Worm (Caenorhabditis elegans) whole organism, midembryonic: Measurements from ENCODE around the gene T20B12.5.

ENCODE experiments used
- T22C8.4 ChIP-seq: fragments of 200-800 bp; sonication (Bioruptor generic); IDR thresholded peaks from 2 replicates; pipeline ENCODE4 v1.3.6; 2022; ENCODE audit warnings: missing genetic modification characterization, missing compliant biosample characterization
- cog-1 ChIP-seq: sonication (generic microtip); optimal IDR thresholded peaks from 2 replicates; lab custom pipeline; 2016; ENCODE audit warnings: missing genetic modification characterization, missing compliant biosample characterization
- flt-1 ChIP-seq: fragments of 200-800 bp; sonication (Bioruptor generic); IDR thresholded peaks from 2 replicates; pipeline ENCODE4 v1.3.6; 2022; ENCODE audit warnings: missing genetic modification characterization, missing compliant biosample characterization
- klf-2 ChIP-seq: fragments of 200-800 bp; sonication (Bioruptor generic); conservative IDR thresholded peaks from 2 replicates; pipeline ENCODE4 v1.3.6; 2022; ENCODE audit warnings: missing genetic modification reagents, missing genetic modification characterization, missing compliant biosample characterization
- med-1 ChIP-seq: sonication (generic microtip); optimal IDR thresholded peaks from 2 replicates; lab custom pipeline; 2017; ENCODE audit warnings: missing genetic modification characterization, mild to moderate bottlenecking, missing compliant biosample characterization, antibody characterized with exemption, missing genetic modification reagents; ENCODE audit not compliant: insufficient read depth
- ref-1 ChIP-seq: fragments of 200-800 bp; sonication (Bioruptor generic); conservative IDR thresholded peaks from 2 replicates; pipeline ENCODE4 v1.3.6; 2022; ENCODE audit warnings: missing genetic modification reagents, missing genetic modification characterization, missing compliant biosample characterization
- tab-1 ChIP-seq: fragments of 200-800 bp; sonication (Bioruptor generic); IDR thresholded peaks from 2 replicates; pipeline ENCODE4 v1.3.6; 2022; ENCODE audit warnings: missing genetic modification characterization, missing compliant biosample characterization
- ztf-23 ChIP-seq: fragments of 200-800 bp; sonication (Bioruptor generic); IDR thresholded peaks from 2 replicates; pipeline ENCODE4 v1.3.6; 2022; ENCODE audit warnings: missing genetic modification reagents, missing genetic modification characterization, missing compliant biosample characterization
- ztf-29 ChIP-seq: fragments of 200-800 bp; sonication (Bioruptor generic); IDR thresholded peaks from 2 replicates; pipeline ENCODE4 v1.3.6; 2022; ENCODE audit warnings: missing genetic modification reagents, missing genetic modification characterization, missing compliant biosample characterization

Gene T20B12.5

DNA sequence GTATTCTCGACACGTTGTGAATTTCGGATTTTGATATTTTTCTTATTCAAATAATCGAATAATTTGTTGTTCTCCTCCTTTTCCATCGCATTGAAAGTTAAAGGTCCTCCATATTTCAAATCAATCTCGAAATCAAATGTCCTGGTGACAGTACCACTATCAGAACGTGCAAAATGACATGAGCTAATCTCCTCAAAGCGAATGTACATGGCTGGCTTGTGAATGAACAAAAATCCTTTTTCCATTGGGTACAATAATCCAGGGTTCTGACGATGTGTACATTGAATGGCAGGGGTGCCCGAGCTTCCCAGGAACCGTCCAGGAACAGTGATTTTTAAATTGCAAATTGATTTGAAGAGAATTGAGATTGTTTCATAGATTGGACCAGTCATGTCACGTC lies 13.2 kb upstream of the T20B12.5 start:
- TF ChIP-seq flt-1 (no peak), med-1 (GFP tag; lab: Kevin White, UChicago) (no peak), ztf-29 (GFP tag; lab: Robert Waterston, UW) (no peak), ref-1 (GFP tag; lab: Robert Waterston, UW) (no peak), cog-1 (tag; lab: Kevin White, UChicago) (no peak), tab-1 (GFP tag; lab: Robert Waterston, UW) (no peak), T22C8.4 (GFP tag; lab: Robert Waterston, UW) (no peak), klf-2 (no peak), ztf-23 (GFP tag; lab: Robert Waterston, UW) (no peak)

DNA sequence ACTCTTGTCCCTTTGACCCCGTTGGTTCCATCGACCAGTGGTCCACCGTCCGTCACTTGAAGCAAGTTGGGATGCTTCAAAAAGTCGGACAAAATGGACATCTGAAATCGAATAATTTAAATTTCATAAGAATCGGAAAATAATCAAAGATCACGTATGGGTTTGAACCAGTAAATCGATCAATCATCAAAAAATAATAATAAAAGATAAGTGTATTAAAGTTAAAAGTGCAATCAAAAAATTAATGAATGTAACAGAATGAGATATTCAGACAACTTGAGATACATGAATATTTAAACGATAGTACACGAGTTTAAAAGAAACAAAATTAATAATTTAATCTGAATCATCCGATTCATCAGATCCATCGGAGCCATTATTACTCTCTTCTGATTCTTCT lies 12.0 kb upstream of the T20B12.5 start, which contains the start of gene T20B12.7:
TSS of gene T20B12.7 (minus strand) at position 101 of the 400 bp plus-strand sequence.
- TF ChIP-seq tab-1 (GFP tag; lab: Robert Waterston, UW): no peak
- TF ChIP-seq ref-1 (GFP tag; lab: Robert Waterston, UW): no peak
- no peak for TF ChIP-seq ztf-29 (GFP tag; lab: Robert Waterston, UW)
- TF ChIP-seq flt-1: no peak
- no peak for TF ChIP-seq ztf-23 (GFP tag; lab: Robert Waterston, UW)
- no peak for TF ChIP-seq cog-1 (tag; lab: Kevin White, UChicago)
- TF ChIP-seq T22C8.4 (GFP tag; lab: Robert Waterston, UW): no peak
- no peak for TF ChIP-seq med-1 (GFP tag; lab: Kevin White, UChicago)
- no peak for TF ChIP-seq klf-2

DNA sequence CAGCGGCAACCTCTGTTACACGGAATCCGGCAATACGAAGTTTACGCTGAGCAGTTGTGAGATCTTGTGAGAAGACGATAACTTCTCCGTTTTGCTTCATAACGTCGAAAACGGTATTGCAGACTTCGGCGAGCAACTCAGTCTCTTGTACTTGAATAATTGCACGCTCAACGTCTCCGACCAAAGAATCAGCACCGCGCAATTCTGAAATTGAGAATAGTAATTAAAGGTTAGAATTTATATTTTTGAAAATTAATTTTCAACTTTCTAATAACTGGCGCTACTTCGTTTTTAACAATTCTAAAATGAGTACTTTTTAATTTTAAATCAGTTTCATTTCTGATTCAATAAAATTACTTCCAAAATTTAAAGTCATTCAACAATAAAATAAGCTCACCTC lies 11.6 kb upstream of the T20B12.5 start:
- TF ChIP-seq klf-2 (no peak), ztf-29 (GFP tag; lab: Robert Waterston, UW) (no peak), cog-1 (tag; lab: Kevin White, UChicago) (no peak), T22C8.4 (GFP tag; lab: Robert Waterston, UW) (no peak), ztf-23 (GFP tag; lab: Robert Waterston, UW) (no peak), ref-1 (GFP tag; lab: Robert Waterston, UW) (no peak), med-1 (GFP tag; lab: Kevin White, UChicago) (no peak)

DNA sequence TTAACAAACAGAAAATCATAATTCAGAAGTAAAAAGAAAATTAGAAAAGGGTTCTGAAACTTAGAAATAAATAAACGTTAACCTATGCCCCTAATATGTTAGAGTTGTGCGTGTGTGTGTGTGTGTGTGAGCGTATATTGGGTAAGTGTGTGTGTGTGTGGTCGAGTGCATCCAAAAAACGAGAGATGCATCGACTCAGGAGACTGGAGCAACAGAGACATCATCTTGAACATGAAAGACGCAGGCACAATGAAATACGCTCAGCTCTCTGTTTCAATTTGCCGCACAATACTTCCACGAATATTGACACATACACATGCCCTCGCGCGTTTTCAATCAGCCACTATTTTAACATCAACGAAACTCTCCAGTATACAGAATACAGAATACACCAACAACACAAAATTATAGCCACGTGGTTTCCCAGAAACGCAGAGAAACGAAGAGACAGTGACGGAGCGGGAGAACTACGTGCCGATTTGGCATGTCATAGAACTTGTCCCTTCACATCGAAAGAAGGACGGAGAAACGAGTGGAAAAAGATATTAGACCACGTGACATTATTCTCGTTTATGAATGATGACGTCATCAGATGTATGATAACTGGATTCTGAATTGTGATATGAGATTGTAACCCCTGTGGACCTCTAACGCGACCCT lies 9.4 kb upstream of the T20B12.5 start:
- TF ChIP-seq med-1 (GFP tag; lab: Kevin White, UChicago) (no peak), cog-1 (tag; lab: Kevin White, UChicago) (no peak), ref-1 (GFP tag; lab: Robert Waterston, UW) (no peak), flt-1 (0 out of 2 replicates have a peak, but pooled peaks have one; percentile 25), ztf-23 (GFP tag; lab: Robert Waterston, UW) (no peak)

DNA sequence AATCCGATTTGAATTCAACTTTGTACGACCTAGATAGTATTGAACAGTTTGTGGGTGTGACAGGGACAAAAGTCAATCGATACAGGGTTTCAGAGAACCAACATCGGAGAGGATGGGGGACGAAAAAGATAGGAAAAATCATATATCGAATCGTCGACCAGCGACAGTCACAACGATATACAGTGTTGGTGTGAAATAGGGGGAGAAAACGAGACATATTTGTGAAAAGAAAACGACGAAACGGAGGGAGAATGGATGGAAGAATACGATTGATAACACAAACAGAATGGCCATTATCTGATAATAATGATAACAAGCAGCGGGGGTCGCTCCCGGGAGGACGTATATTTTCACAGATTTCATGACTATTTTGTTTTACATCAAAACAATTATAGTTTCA lies 8.5 kb upstream of the T20B12.5 start:
- TF ChIP-seq ztf-23 (GFP tag; lab: Robert Waterston, UW): no peak
- no peak for TF ChIP-seq flt-1
- no peak for TF ChIP-seq cog-1 (tag; lab: Kevin White, UChicago)
- TF ChIP-seq ref-1 (GFP tag; lab: Robert Waterston, UW): no peak
- no peak for TF ChIP-seq T22C8.4 (GFP tag; lab: Robert Waterston, UW)

DNA sequence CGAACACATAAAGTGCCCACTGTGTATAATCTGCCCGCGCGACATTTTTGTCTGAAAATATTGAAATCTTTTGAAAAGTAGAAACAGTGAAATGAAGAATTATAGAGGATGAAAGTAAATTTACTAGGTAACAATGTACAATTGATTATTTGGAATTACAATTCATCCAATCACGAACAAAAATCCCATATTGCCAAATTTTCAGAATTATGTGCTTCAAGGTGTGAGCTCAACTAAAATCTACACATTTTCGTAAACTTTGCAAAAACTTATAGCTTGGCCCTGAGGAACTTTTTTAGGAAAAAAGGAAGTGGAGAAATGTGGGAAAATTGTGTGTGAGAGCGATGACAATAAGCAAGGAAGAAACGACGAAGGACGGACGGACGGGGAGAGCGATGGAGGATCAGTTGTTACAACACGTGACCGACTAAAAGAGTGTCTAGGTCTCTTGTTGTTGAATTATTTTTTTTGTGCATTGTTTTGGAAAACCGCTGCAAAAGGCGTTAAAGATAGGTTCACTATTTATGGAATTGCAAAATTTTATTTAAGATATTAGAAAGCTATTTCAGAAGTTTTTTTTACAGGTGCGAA lies 7.9 kb upstream of the T20B12.5 start, which contains the start of gene mml-1:
TSS of gene mml-1 (minus strand) at position 51 of the 591 bp plus-strand sequence.
- TF ChIP-seq ref-1 (GFP tag; lab: Robert Waterston, UW) (no peak), flt-1 (no peak), cog-1 (tag; lab: Kevin White, UChicago) (no peak), med-1 (GFP tag; lab: Kevin White, UChicago) (no peak), T22C8.4 (GFP tag; lab: Robert Waterston, UW) (no peak), klf-2 (no peak), tab-1 (GFP tag; lab: Robert Waterston, UW) (no peak), ztf-29 (GFP tag; lab: Robert Waterston, UW) (no peak), ztf-23 (GFP tag; lab: Robert Waterston, UW) (no peak)

DNA sequence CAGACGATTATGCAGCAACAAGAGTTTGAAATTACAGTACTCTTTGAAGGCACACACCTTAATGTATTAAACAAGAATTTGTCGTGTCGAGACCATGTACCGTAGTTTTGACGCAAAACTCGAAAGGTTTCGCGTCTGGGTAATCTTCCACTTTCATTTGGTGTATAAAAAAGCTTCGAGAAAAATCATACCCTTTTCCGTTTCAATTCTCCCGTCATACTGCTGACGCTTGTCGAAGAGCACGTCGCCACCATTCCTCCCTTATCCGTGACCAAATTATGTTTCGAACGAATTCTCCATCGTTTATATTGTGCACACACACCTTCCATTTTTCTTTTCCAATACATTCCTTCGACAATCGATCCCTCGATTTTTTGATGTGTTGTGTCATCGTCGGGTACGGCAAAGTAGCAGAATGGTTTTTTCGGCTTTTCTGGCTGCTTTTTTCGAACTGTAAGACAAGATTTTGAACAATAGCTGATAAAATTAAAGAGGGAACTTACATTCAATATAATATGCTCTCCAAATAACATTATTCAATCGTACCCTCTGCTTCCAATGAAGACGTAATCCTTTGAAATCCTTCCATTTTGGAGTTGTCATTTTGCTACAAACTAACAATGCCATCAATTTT lies 7.0 kb upstream of the T20B12.5 start:
- no peak for TF ChIP-seq klf-2
- TF ChIP-seq flt-1: no peak
- no peak for TF ChIP-seq ztf-29 (GFP tag; lab: Robert Waterston, UW)
- TF ChIP-seq T22C8.4 (GFP tag; lab: Robert Waterston, UW): no peak
- no peak for TF ChIP-seq ref-1 (GFP tag; lab: Robert Waterston, UW)

DNA sequence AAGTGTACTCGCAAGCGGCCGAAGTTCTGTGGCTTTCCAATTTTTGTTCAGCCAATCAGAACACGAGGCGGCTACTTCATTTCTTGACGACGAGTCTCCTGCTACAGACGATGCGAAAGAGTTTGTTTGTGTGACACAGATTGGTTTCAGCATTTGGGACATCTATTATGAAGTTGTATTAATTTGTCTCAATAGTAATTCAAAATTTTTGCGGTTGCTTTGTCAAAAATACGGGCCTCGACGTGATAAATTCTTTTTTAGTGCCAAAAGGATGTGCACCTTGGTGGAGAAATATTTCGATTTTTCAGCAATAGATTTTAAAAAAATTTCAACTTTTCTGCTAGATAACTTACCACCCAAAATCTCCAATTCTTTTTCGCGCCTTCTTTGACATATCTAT lies 3.7 kb upstream of the T20B12.5 start:
- TF ChIP-seq ref-1 (GFP tag; lab: Robert Waterston, UW) (no peak), med-1 (GFP tag; lab: Kevin White, UChicago) (no peak), tab-1 (GFP tag; lab: Robert Waterston, UW) (no peak), ztf-23 (GFP tag; lab: Robert Waterston, UW) (no peak), ztf-29 (GFP tag; lab: Robert Waterston, UW) (no peak), flt-1 (no peak), T22C8.4 (GFP tag; lab: Robert Waterston, UW) (no peak), cog-1 (tag; lab: Kevin White, UChicago) (no peak), klf-2 (no peak)

DNA sequence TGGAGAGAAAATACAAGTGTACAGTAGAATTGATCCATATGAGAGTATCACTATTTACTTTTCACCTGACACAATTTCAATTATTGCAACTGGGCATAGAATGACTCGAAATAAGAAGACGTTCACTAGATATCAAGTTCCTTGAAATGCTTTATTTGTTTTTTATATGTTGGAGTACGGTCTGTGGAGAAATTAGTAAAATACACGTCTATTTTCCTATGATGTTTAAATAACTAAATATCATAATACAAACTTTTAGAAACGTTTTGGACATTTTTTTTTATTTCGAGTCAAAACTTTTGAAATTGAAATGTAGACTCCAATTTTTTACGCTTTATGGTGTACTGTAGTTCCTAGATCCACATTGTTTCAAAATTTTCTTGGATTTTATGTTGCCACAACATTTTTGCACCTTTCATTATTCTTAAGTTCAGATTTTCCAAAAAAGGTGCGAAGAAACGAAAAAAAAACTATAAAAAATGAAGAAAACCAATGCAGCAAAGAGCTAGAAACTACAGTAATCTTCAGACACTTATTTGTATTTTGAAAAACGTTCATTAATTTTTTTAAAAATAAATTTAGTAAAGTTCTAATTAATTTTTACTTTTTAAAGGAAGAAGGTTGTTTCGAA lies 2.6 kb upstream of the T20B12.5 start:
- TF ChIP-seq ztf-29 (GFP tag; lab: Robert Waterston, UW) (no peak), T22C8.4 (GFP tag; lab: Robert Waterston, UW) (no peak), tab-1 (GFP tag; lab: Robert Waterston, UW) (no peak), flt-1 (no peak), ztf-23 (GFP tag; lab: Robert Waterston, UW) (no peak), med-1 (GFP tag; lab: Kevin White, UChicago) (no peak), cog-1 (tag; lab: Kevin White, UChicago) (no peak), ref-1 (GFP tag; lab: Robert Waterston, UW) (no peak), klf-2 (no peak)
